Fruit fly (Drosophila melanogaster) whole organism, prepupa: ENCODE data around the gene CG43120.

ENCODE experiments used
- Blimp-1 ChIP-seq: fragments of 200-800 bp; sonication (Bioruptor generic); optimal IDR thresholded peaks from 3 replicates; lab custom pipeline; 2017; ENCODE audit warnings: missing biosample characterization, missing genetic modification characterization, mild to moderate bottlenecking, moderate library complexity, missing genetic modification reagents
- CG10669 ChIP-seq: fragments of 200-800 bp; sonication (Bioruptor generic); optimal IDR thresholded peaks from 3 replicates; lab custom pipeline; 2018; ENCODE audit warnings: missing biosample characterization, mild to moderate bottlenecking, missing genetic modification characterization, moderate library complexity
- CG11294 ChIP-seq: fragments of 200-800 bp; sonication (Bioruptor generic); IDR thresholded peaks from 2 replicates; pipeline ENCODE4 v1.3.6; 2022; ENCODE audit warnings: missing biosample characterization, missing genetic modification characterization
- CG11762 ChIP-seq: fragments of 200-800 bp; sonication (Bioruptor generic); optimal IDR thresholded peaks from 3 replicates; lab custom pipeline; 2016; ENCODE audit warnings: missing biosample characterization, missing genetic modification characterization; ENCODE audit not compliant: insufficient read depth
- CG11902 ChIP-seq: fragments of 200-800 bp; sonication (Bioruptor generic); optimal IDR thresholded peaks from 3 replicates; lab custom pipeline; 2016; ENCODE audit warnings: missing biosample characterization, missing genetic modification characterization
- CG15336 ChIP-seq: fragments of 200-800 bp; sonication (Bioruptor generic); IDR thresholded peaks from 2 replicates; pipeline ENCODE4 v1.3.6; 2022; ENCODE audit warnings: missing biosample characterization, missing genetic modification characterization
- CG1621 ChIP-seq: fragments of 200-800 bp; sonication (Bioruptor generic); optimal IDR thresholded peaks from 3 replicates; lab custom pipeline; 2018; ENCODE audit warnings: missing biosample characterization, mild to moderate bottlenecking, missing genetic modification characterization
- CG3032 ChIP-seq: fragments of 200-800 bp; optimal IDR thresholded peaks from 2 replicates; lab custom pipeline; 2019; ENCODE audit warnings: missing biosample characterization, mild to moderate bottlenecking, missing genetic modification characterization, moderate library complexity
- CG31627 ChIP-seq: fragments of 200-800 bp; sonication (Bioruptor generic); optimal IDR thresholded peaks from 3 replicates; lab custom pipeline; 2016; ENCODE audit warnings: missing biosample characterization, missing genetic modification characterization
- CG32006 ChIP-seq: fragments of 200-800 bp; sonication (Bioruptor generic); optimal IDR thresholded peaks from 3 replicates; lab custom pipeline; 2017; ENCODE audit warnings: missing biosample characterization, mild to moderate bottlenecking, missing genetic modification characterization
- CG34406 ChIP-seq: fragments of 200-800 bp; sonication (Bioruptor generic); optimal IDR thresholded peaks from 3 replicates; lab custom pipeline; 2016; ENCODE audit warnings: missing biosample characterization, missing genetic modification characterization
- CG6163 ChIP-seq: fragments of 200-800 bp; sonication (Bioruptor generic); IDR thresholded peaks from 3 replicates; pipeline ENCODE4 v1.3.6; 2022; ENCODE audit warnings: missing biosample characterization, missing genetic modification characterization
- CG6276 ChIP-seq: fragments of 200-800 bp; sonication (Bioruptor generic); optimal IDR thresholded peaks from 2 replicates; lab custom pipeline; 2017; ENCODE audit warnings: missing biosample characterization, mild to moderate bottlenecking, missing genetic modification characterization
- CG6792 ChIP-seq: fragments of 200-800 bp; sonication (Bioruptor generic); optimal IDR thresholded peaks from 3 replicates; lab custom pipeline; 2016; ENCODE audit warnings: missing biosample characterization, missing genetic modification characterization
- CG6808 ChIP-seq: fragments of 200-800 bp; sonication (Bioruptor generic); optimal IDR thresholded peaks from 3 replicates; lab custom pipeline; 2017; ENCODE audit warnings: missing biosample characterization, missing genetic modification characterization, mild to moderate bottlenecking, moderate library complexity, missing genetic modification reagents
- CG6854 ChIP-seq: fragments of 200-800 bp; sonication (Bioruptor generic); optimal IDR thresholded peaks from 2 replicates; lab custom pipeline; 2017; ENCODE audit warnings: missing biosample characterization, mild to moderate bottlenecking, missing genetic modification characterization
- CG7368 ChIP-seq: fragments of 200-800 bp; sonication (Bioruptor generic); optimal IDR thresholded peaks from 3 replicates; lab custom pipeline; 2016; ENCODE audit warnings: missing biosample characterization, missing genetic modification characterization
- CG8119 ChIP-seq: fragments of 200-800 bp; sonication (Bioruptor generic); IDR thresholded peaks from 3 replicates; pipeline ENCODE4 v1.3.6; 2022; ENCODE audit warnings: missing biosample characterization, missing genetic modification characterization
- CG8319 ChIP-seq: fragments of 200-800 bp; sonication (Bioruptor generic); optimal IDR thresholded peaks from 3 replicates; lab custom pipeline; 2016; ENCODE audit warnings: missing biosample characterization, missing genetic modification characterization
- CG8632 ChIP-seq: fragments of 200-800 bp; sonication (Bioruptor generic); optimal IDR thresholded peaks from 3 replicates; lab custom pipeline; 2016; ENCODE audit warnings: missing biosample characterization, missing genetic modification characterization
- CG9139 ChIP-seq: fragments of 200-800 bp; sonication (Bioruptor generic); optimal IDR thresholded peaks from 3 replicates; lab custom pipeline; 2017; ENCODE audit warnings: missing biosample characterization, mild to moderate bottlenecking, missing genetic modification characterization
- Eip75B ChIP-seq: fragments of 200-800 bp; sonication (Bioruptor generic); optimal IDR thresholded peaks from 3 replicates; lab custom pipeline; 2016; ENCODE audit warnings: missing biosample characterization, missing genetic modification characterization
- Eip78C ChIP-seq: fragments of 200-800 bp; sonication (Bioruptor generic); peaks from one replicate; lab custom pipeline; 2016; ENCODE audit warnings: missing biosample characterization, missing genetic modification characterization
- Ets21C ChIP-seq: fragments of 200-800 bp; sonication (Bioruptor generic); optimal IDR thresholded peaks from 3 replicates; lab custom pipeline; 2016; ENCODE audit warnings: missing biosample characterization, missing genetic modification characterization
- Ets96B ChIP-seq: fragments of 200-800 bp; optimal IDR thresholded peaks from 2 replicates; lab custom pipeline; 2019; ENCODE audit warnings: missing biosample characterization, mild to moderate bottlenecking, missing genetic modification characterization, moderate library complexity
- Hr38 ChIP-seq: sonication (Bioruptor generic); optimal IDR thresholded peaks from 2 replicates; lab custom pipeline; 2016; ENCODE audit warnings: missing biosample characterization, missing genetic modification characterization
- Hr39 ChIP-seq: fragments of 200-800 bp; sonication (Bioruptor generic); optimal IDR thresholded peaks from 2 replicates; lab custom pipeline; 2016; ENCODE audit warnings: missing biosample characterization, missing genetic modification characterization
- Hr4 ChIP-seq: fragments of 200-800 bp; sonication (Bioruptor generic); optimal IDR thresholded peaks from 3 replicates; lab custom pipeline; 2016; ENCODE audit warnings: missing biosample characterization, missing genetic modification characterization
- Met ChIP-seq: fragments of 200-800 bp; sonication (Bioruptor generic); optimal IDR thresholded peaks from 3 replicates; lab custom pipeline; 2016; ENCODE audit warnings: missing biosample characterization, missing genetic modification characterization
- OdsH ChIP-seq: fragments of 200-800 bp; sonication (Bioruptor generic); optimal IDR thresholded peaks from 3 replicates; lab custom pipeline; 2016; ENCODE audit warnings: missing biosample characterization, missing genetic modification characterization
- Smox ChIP-seq: fragments of 200-800 bp; sonication (Bioruptor generic); optimal IDR thresholded peaks from 3 replicates; lab custom pipeline; 2016; ENCODE audit warnings: missing biosample characterization, missing genetic modification characterization
- Sox15 ChIP-seq: fragments of 200-800 bp; sonication (Bioruptor generic); optimal IDR thresholded peaks from 3 replicates; lab custom pipeline; 2016; ENCODE audit warnings: missing biosample characterization, missing genetic modification characterization
- acj6 ChIP-seq: fragments of 200-800 bp; sonication (Bioruptor generic); optimal IDR thresholded peaks from 3 replicates; lab custom pipeline; 2016; ENCODE audit warnings: missing biosample characterization, missing genetic modification characterization
- cyc ChIP-seq: fragments of 200-800 bp; sonication (Bioruptor generic); optimal IDR thresholded peaks from 3 replicates; lab custom pipeline; 2016; ENCODE audit warnings: missing biosample characterization, missing genetic modification characterization
- dac ChIP-seq: fragments of 200-800 bp; sonication (Bioruptor generic); optimal IDR thresholded peaks from 2 replicates; lab custom pipeline; 2017; ENCODE audit warnings: missing biosample characterization, mild to moderate bottlenecking, missing genetic modification characterization
- dsx ChIP-seq: fragments of 200-800 bp; optimal IDR thresholded peaks from 3 replicates; lab custom pipeline; 2019; ENCODE audit warnings: missing biosample characterization, mild to moderate bottlenecking, missing genetic modification characterization, moderate library complexity; ENCODE audit not compliant: poor library complexity, severe bottlenecking
- eg ChIP-seq: fragments of 200-800 bp; sonication (Bioruptor generic); IDR thresholded peaks from 3 replicates; pipeline ENCODE4 v1.3.6; 2022; ENCODE audit warnings: missing biosample characterization, missing genetic modification characterization
- esn ChIP-seq: fragments of 200-800 bp; sonication (Bioruptor generic); optimal IDR thresholded peaks from 2 replicates; lab custom pipeline; 2016; ENCODE audit warnings: missing biosample characterization, mild to moderate bottlenecking, missing genetic modification characterization, moderate library complexity
- fd59A ChIP-seq: fragments of 200-800 bp; sonication (Bioruptor generic); optimal IDR thresholded peaks from 2 replicates; lab custom pipeline; 2017; ENCODE audit warnings: missing biosample characterization, mild to moderate bottlenecking, missing genetic modification characterization, missing genetic modification reagents
- fd85E ChIP-seq: fragments of 200-800 bp; sonication (Bioruptor generic); optimal IDR thresholded peaks from 3 replicates; lab custom pipeline; 2016; ENCODE audit warnings: missing biosample characterization, missing genetic modification characterization
- lz ChIP-seq: fragments of 200-800 bp; sonication (Bioruptor generic); optimal IDR thresholded peaks from 3 replicates; lab custom pipeline; 2016; ENCODE audit warnings: missing biosample characterization, missing genetic modification characterization
- net ChIP-seq: fragments of 200-800 bp; sonication (Bioruptor generic); optimal IDR thresholded peaks from 3 replicates; lab custom pipeline; 2016; ENCODE audit warnings: missing biosample characterization, missing genetic modification characterization
- pdm3 ChIP-seq: fragments of 200-800 bp; sonication (Bioruptor generic); optimal IDR thresholded peaks from 3 replicates; lab custom pipeline; 2016; ENCODE audit warnings: missing biosample characterization, missing genetic modification characterization
- spab ChIP-seq: fragments of 200-800 bp; sonication (Bioruptor generic); optimal IDR thresholded peaks from 2 replicates; lab custom pipeline; 2017; ENCODE audit warnings: missing biosample characterization, mild to moderate bottlenecking, missing genetic modification characterization, missing genetic modification reagents
- svp ChIP-seq: fragments of 200-800 bp; sonication (Bioruptor generic); peaks from one replicate; lab custom pipeline; 2016; ENCODE audit warnings: missing biosample characterization, missing genetic modification characterization
- topi ChIP-seq: fragments of 200-800 bp; sonication (Bioruptor generic); optimal IDR thresholded peaks from 3 replicates; lab custom pipeline; 2016; ENCODE audit warnings: missing biosample characterization, missing genetic modification characterization
- vri ChIP-seq: fragments of 200-800 bp; sonication (Bioruptor generic); optimal IDR thresholded peaks from 3 replicates; lab custom pipeline; 2016; ENCODE audit warnings: missing biosample characterization, mild to moderate bottlenecking, missing genetic modification characterization

Gene CG43120

dm6 chr3L:14366124-14366523 is 15.6 kb upstream of the CG43120 start (continued):
- TF ChIP-seq CG11294 (no peak), Hr4 (GFP tag; lab: Kevin White, UChicago) (no peak), Sox15 (GFP tag; lab: Kevin White, UChicago) (no peak), Hr38 (GFP tag; lab: Kevin White, UChicago) (no peak), Eip75B (no peak), CG1621 (tag; lab: Kevin White, UChicago) (no peak), CG6276 (GFP tag; lab: Kevin White, UChicago) (no peak), CG9139 (GFP tag; lab: Kevin White, UChicago) (no peak), eg (GFP tag; lab: Robert Waterston, UW) (no peak), fd85E (GFP tag; lab: Kevin White, UChicago) (no peak), Met (no peak), CG6163 (no peak), CG11902 (GFP tag; lab: Kevin White, UChicago) (no peak)

dm6 chr3L:14369607-14370006 is 12.1 kb upstream of the CG43120 start, which contains the start of gene CG13481:
CG13481 (minus strand) TSS chr3L:14369707.
- TF ChIP-seq CG8119 (GFP tag; lab: Robert Waterston, UW), result no peak
- TF ChIP-seq CG6792, result no peak
- TF ChIP-seq CG32006 (GFP tag; lab: Kevin White, UChicago), result no peak
- no peak for TF ChIP-seq Ets21C (GFP tag; lab: Kevin White, UChicago)

dm6 chr3L:14374499-14374898 is 7.2 kb upstream of the CG43120 start:
- peak; percentile 34 for TF ChIP-seq cyc (GFP tag; lab: Kevin White, UChicago)
- TF ChIP-seq CG6792, result peak; percentile 69
- TF ChIP-seq Met, result peak; percentile 68
- TF ChIP-seq CG8119 (GFP tag; lab: Robert Waterston, UW), result peak; percentile 71
- peak; percentile 86 for TF ChIP-seq CG1621 (tag; lab: Kevin White, UChicago)
- TF ChIP-seq Ets96B, result peak; percentile 89
- TF ChIP-seq CG6276 (GFP tag; lab: Kevin White, UChicago), result peak; percentile 14
- TF ChIP-seq Eip78C, result peak; percentile 93
- TF ChIP-seq acj6 (GFP tag; lab: Kevin White, UChicago), result peak; percentile 77
- TF ChIP-seq net (GFP tag; lab: Kevin White, UChicago), result peak; percentile 59
- peak; percentile 48 for TF ChIP-seq Hr4 (GFP tag; lab: Kevin White, UChicago)
- no peak for TF ChIP-seq dac
- peak; percentile 42 for TF ChIP-seq CG6854 (GFP tag; lab: Kevin White, UChicago)
- peak; percentile 70 for TF ChIP-seq Hr39 (GFP tag; lab: Kevin White, UChicago)
- TF ChIP-seq CG7368, result peak; percentile 51
- TF ChIP-seq Blimp-1, result peak; percentile 40
- peak; percentile 88 for TF ChIP-seq fd59A (GFP tag; lab: Kevin White, UChicago)
- TF ChIP-seq CG11902 (GFP tag; lab: Kevin White, UChicago), result peak; percentile 50
- TF ChIP-seq CG10669 (GFP tag; lab: Kevin White, UChicago), result peak; percentile 69
- TF ChIP-seq esn (GFP tag; lab: Kevin White, UChicago), result peak; percentile 77
- TF ChIP-seq lz, result peak; percentile 65
- no peak for TF ChIP-seq fd85E (GFP tag; lab: Kevin White, UChicago)
- peak; percentile 10 for TF ChIP-seq CG11762 (GFP tag; lab: Kevin White, UChicago)
- TF ChIP-seq CG3032, result peak; percentile 81
- peak; percentile 16 for TF ChIP-seq CG8319 (GFP tag; lab: Kevin White, UChicago)
- TF ChIP-seq vri, result peak; percentile 44
- peak; percentile 90 for TF ChIP-seq dsx (GFP tag; lab: Kevin White, UChicago)
- TF ChIP-seq Smox, result peak; percentile 72
- peak; percentile 84 for TF ChIP-seq CG6808 (GFP tag; lab: Kevin White, UChicago)
- peak; percentile 45 for TF ChIP-seq CG15336 (GFP tag; lab: Robert Waterston, UW)
- peak; percentile 55 for TF ChIP-seq CG34406 (GFP tag; lab: Kevin White, UChicago)
- peak; percentile 73 for TF ChIP-seq CG31627 (GFP tag; lab: Kevin White, UChicago)
- peak; percentile 77 for TF ChIP-seq pdm3
- peak; percentile 64 for TF ChIP-seq topi (GFP tag; lab: Kevin White, UChicago)
- TF ChIP-seq spab, result peak; percentile 82
- peak; percentile 80 for TF ChIP-seq CG9139 (GFP tag; lab: Kevin White, UChicago)
- TF ChIP-seq eg (GFP tag; lab: Robert Waterston, UW), result peak; percentile 20; the same call in 1 of the 3 replicates
- TF ChIP-seq CG8632 (GFP tag; lab: Kevin White, UChicago), result peak; percentile 62
- peak; percentile 45 for TF ChIP-seq Ets21C (GFP tag; lab: Kevin White, UChicago)
- peak; percentile 71 for TF ChIP-seq OdsH (GFP tag; lab: Kevin White, UChicago)
- peak; percentile 88 for TF ChIP-seq svp (GFP tag; lab: Kevin White, UChicago)
